Worm (Caenorhabditis elegans) whole organism, late embryonic: Measurements from ENCODE around the gene F25E5.8.

ENCODE experiments used
- K09A11.1 ChIP-seq: sonication (generic microtip); optimal IDR thresholded peaks from 2 replicates; lab custom pipeline; 2017; ENCODE audit warnings: antibody characterized with exemption, mild to moderate bottlenecking, missing genetic modification characterization, missing compliant biosample characterization; ENCODE audit not compliant: insufficient read depth
- dmd-4 ChIP-seq: sonication (generic microtip); optimal IDR thresholded peaks from 2 replicates; lab custom pipeline; 2016; ENCODE audit warnings: borderline replicate concordance, missing genetic modification characterization, missing compliant biosample characterization
- elt-2 ChIP-seq: sonication (generic microtip); optimal IDR thresholded peaks from 2 replicates; lab custom pipeline; 2016; ENCODE audit warnings: missing genetic modification reagents, missing genetic modification characterization, missing compliant biosample characterization
- hlh-15 ChIP-seq: sonication (generic microtip); optimal IDR thresholded peaks from 2 replicates; lab custom pipeline; 2016; ENCODE audit warnings: missing genetic modification characterization, missing compliant biosample characterization
- hlh-30 ChIP-seq: sonication (generic microtip); optimal IDR thresholded peaks from 2 replicates; lab custom pipeline; 2017; ENCODE audit warnings: antibody characterized with exemption, missing genetic modification characterization, missing compliant biosample characterization; ENCODE audit not compliant: insufficient read depth
- madf-2 ChIP-seq: sonication (generic microtip); optimal IDR thresholded peaks from 2 replicates; lab custom pipeline; 2017; ENCODE audit warnings: missing genetic modification characterization, missing compliant biosample characterization
- nfya-1 ChIP-seq: sonication (generic microtip); optimal IDR thresholded peaks from 2 replicates; lab custom pipeline; 2017; ENCODE audit warnings: missing genetic modification characterization, mild to moderate bottlenecking, missing compliant biosample characterization, antibody characterized with exemption, moderate library complexity
- npax-4 ChIP-seq: sonication (generic microtip); optimal IDR thresholded peaks from 2 replicates; lab custom pipeline; 2016; ENCODE audit warnings: missing genetic modification characterization, missing compliant biosample characterization
- pat-9 ChIP-seq: fragments of 200-800 bp; sonication (Bioruptor generic); optimal IDR thresholded peaks from 2 replicates; lab custom pipeline; 2018; ENCODE audit warnings: mild to moderate bottlenecking, missing genetic modification characterization, moderate library complexity, missing compliant biosample characterization
- pha-4 ChIP-seq: fragments of 150-350 bp; optimal IDR thresholded peaks from 2 replicates; lab custom pipeline; 2018; ENCODE audit warnings: missing biosample characterization, missing genetic modification reagents, missing genetic modification characterization
- pros-1 ChIP-seq: fragments of 150-350 bp; optimal IDR thresholded peaks from 2 replicates; lab custom pipeline; 2014; ENCODE audit warnings: missing biosample characterization, missing genetic modification reagents, missing genetic modification characterization
- sox-4 ChIP-seq: sonication (generic microtip); optimal IDR thresholded peaks from 2 replicates; lab custom pipeline; 2017; ENCODE audit warnings: mild to moderate bottlenecking, missing genetic modification characterization, inconsistent platforms, missing compliant biosample characterization
- tbx-2 ChIP-seq: sonication (generic microtip); optimal IDR thresholded peaks from 2 replicates; lab custom pipeline; 2016; ENCODE audit warnings: missing genetic modification characterization, missing compliant biosample characterization

ce11 chrV:7432441-7433146, 3.1 kb upstream of the F25E5.8 start:
- no peak for TF ChIP-seq K09A11.1 (tag; lab: Kevin White, UChicago)
- TF ChIP-seq tbx-2 (tag; lab: Kevin White, UChicago): no peak
- TF ChIP-seq dmd-4 (tag; lab: Kevin White, UChicago): no peak
- no peak for TF ChIP-seq pha-4
- no peak for TF ChIP-seq nfya-1 (tag; lab: Kevin White, UChicago)
- TF ChIP-seq sox-4 (tag; lab: Kevin White, UChicago): no peak
- no peak for TF ChIP-seq pros-1 (tag; lab: Kevin White, UChicago)
- no peak for TF ChIP-seq hlh-30
- TF ChIP-seq elt-2: no peak
- TF ChIP-seq madf-2: no peak
- TF ChIP-seq hlh-15 (tag; lab: Kevin White, UChicago): no peak
- no peak for TF ChIP-seq pat-9 (tag; lab: Kevin White, UChicago)
- no peak for TF ChIP-seq npax-4 (tag; lab: Kevin White, UChicago)
